Fruit fly (Drosophila melanogaster) whole organism, adult: Measurements from ENCODE around the gene CG4650.

Experiments
- CG11617 ChIP-seq: fragments of 200-800 bp; sonication (Bioruptor generic); optimal IDR thresholded peaks from 2 replicates; lab custom pipeline; 2017; ENCODE audit warnings: mild to moderate bottlenecking, missing biosample characterization, missing genetic modification reagents, missing genetic modification characterization
- CG12768 ChIP-seq: fragments of 200-800 bp; sonication (Bioruptor generic); optimal IDR thresholded peaks from 2 replicates; lab custom pipeline; 2017; ENCODE audit warnings: missing biosample characterization, missing genetic modification characterization, mild to moderate bottlenecking, moderate library complexity, missing genetic modification reagents
- CG14711 ChIP-seq: fragments of 200-800 bp; sonication (Bioruptor generic); optimal IDR thresholded peaks from 2 replicates; lab custom pipeline; 2018; ENCODE audit warnings: missing biosample characterization, mild to moderate bottlenecking, missing genetic modification characterization, moderate library complexity
- CG1620 ChIP-seq: fragments of 200-800 bp; sonication (Bioruptor generic); optimal IDR thresholded peaks from 2 replicates; lab custom pipeline; 2016; ENCODE audit warnings: missing biosample characterization, missing genetic modification characterization
- CG33017 ChIP-seq: fragments of 200-800 bp; sonication (Bioruptor generic); optimal IDR thresholded peaks from 2 replicates; lab custom pipeline; 2018; ENCODE audit warnings: missing biosample characterization, mild to moderate bottlenecking, missing genetic modification characterization, moderate library complexity
- CG5204 ChIP-seq: fragments of 200-800 bp; sonication (Bioruptor generic); optimal IDR thresholded peaks from 2 replicates; lab custom pipeline; 2016; ENCODE audit warnings: missing biosample characterization, missing genetic modification characterization
- CG7045 ChIP-seq: fragments of 200-800 bp; sonication (Bioruptor generic); optimal IDR thresholded peaks from 2 replicates; lab custom pipeline; 2017; ENCODE audit warnings: missing biosample characterization, mild to moderate bottlenecking, missing genetic modification characterization
- CG7101 ChIP-seq: fragments of 200-800 bp; sonication (Bioruptor generic); optimal IDR thresholded peaks from 2 replicates; lab custom pipeline; 2018; ENCODE audit warnings: missing biosample characterization, mild to moderate bottlenecking, missing genetic modification characterization, moderate library complexity
- Clk ChIP-seq: fragments of 200-800 bp; sonication (Bioruptor generic); optimal IDR thresholded peaks from 2 replicates; lab custom pipeline; 2017; ENCODE audit warnings: missing biosample characterization, missing genetic modification characterization
- Crg-1 ChIP-seq: fragments of 200-800 bp; sonication (Bioruptor generic); optimal IDR thresholded peaks from 2 replicates; lab custom pipeline; 2016; ENCODE audit warnings: missing biosample characterization, missing genetic modification characterization
- Hr96 ChIP-seq: fragments of 200-800 bp; sonication (Bioruptor generic); optimal IDR thresholded peaks from 2 replicates; lab custom pipeline; 2016; ENCODE audit warnings: missing biosample characterization, missing genetic modification characterization
- Mnt ChIP-seq: fragments of 200-800 bp; sonication (Bioruptor generic); optimal IDR thresholded peaks from 2 replicates; lab custom pipeline; 2016; ENCODE audit warnings: missing biosample characterization, mild to moderate bottlenecking, missing genetic modification characterization
- bab1 ChIP-seq: fragments of 200-800 bp; sonication (Bioruptor generic); optimal IDR thresholded peaks from 3 replicates; lab custom pipeline; 2019; ENCODE audit warnings: missing biosample characterization, mild to moderate bottlenecking, missing genetic modification characterization, moderate library complexity
- cic ChIP-seq: fragments of 200-800 bp; sonication (Bioruptor generic); optimal IDR thresholded peaks from 2 replicates; lab custom pipeline; 2017; ENCODE audit warnings: missing biosample characterization, mild to moderate bottlenecking, missing genetic modification characterization, moderate library complexity
- cnc ChIP-seq, 2 experiments: fragments of >200 bp; optimal IDR thresholded peaks; 2 replicates each; lab custom pipeline; 2017
- kay ChIP-seq: fragments of 200-800 bp; sonication (Bioruptor generic); peaks from one replicate; lab custom pipeline; 2016; ENCODE audit warnings: missing biosample characterization, missing genetic modification characterization, borderline replicate concordance
- ovo ChIP-seq: fragments of 200-800 bp; sonication (Bioruptor generic); optimal IDR thresholded peaks from 2 replicates; lab custom pipeline; 2016; ENCODE audit warnings: missing biosample characterization, missing genetic modification characterization
- pad ChIP-seq: fragments of 200-800 bp; sonication (Bioruptor generic); optimal IDR thresholded peaks from 3 replicates; lab custom pipeline; 2017; ENCODE audit warnings: missing biosample characterization, missing genetic modification characterization, mild to moderate bottlenecking, moderate library complexity, missing genetic modification reagents
- tj ChIP-seq: fragments of 200-800 bp; sonication (Bioruptor generic); optimal IDR thresholded peaks from 3 replicates; lab custom pipeline; 2017; ENCODE audit warnings: missing biosample characterization, mild to moderate bottlenecking, missing genetic modification characterization, moderate library complexity
- toe ChIP-seq: fragments of 200-800 bp; sonication (Bioruptor generic); optimal IDR thresholded peaks from 2 replicates; lab custom pipeline; 2016; ENCODE audit warnings: missing biosample characterization, missing genetic modification characterization

The CG4650 gene

DNA sequence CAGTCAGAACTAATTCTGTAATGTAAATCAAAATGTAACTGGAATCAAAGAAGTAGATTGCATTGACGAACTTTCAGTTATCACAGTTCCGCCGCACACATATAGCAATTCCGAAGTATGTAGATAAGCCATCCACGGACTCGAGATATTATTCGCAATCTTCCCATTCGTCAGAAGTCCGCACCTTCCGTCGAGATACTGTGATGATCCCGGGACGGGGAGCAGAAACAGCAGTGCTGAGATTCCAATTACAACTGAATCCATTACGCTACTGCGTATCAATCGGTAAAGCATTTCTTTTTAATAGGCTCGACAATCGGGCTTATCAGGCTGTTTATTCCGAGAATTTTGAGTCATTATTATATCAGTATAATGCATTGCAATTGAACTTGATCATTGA lies at the start of gene CG4650:
TSS of gene CG4650 (minus strand) at position 269 of the 400 bp plus-strand sequence.
- no peak for TF ChIP-seq CG5204 (GFP tag; lab: Kevin White, UChicago)
- no peak for TF ChIP-seq CG14711 (tag; lab: Kevin White, UChicago)
- no peak for TF ChIP-seq Clk

DNA sequence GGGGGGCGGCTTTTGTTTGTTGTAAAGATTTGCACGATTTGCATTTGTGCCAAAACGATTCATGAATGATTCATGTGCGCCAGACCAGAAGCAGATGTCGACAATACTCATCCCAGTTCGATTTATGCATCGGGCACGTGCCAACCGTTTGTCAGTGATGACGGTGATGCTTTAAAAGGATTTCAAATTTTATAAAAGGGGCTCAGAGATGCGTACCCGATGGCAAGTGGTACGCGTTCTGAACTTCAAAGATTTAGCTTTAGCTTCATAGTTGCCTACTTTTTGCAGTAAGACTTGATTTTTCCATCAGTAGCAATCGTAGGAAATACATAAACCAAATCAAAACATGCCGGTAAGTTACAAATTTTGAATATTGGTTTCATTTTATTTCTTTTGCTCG lies 35.7 kb upstream of the CG4650 start, which contains the start of gene CG33309:
TSS of gene CG33309 (plus strand) at position 301 of the 400 bp plus-strand sequence.
- TF ChIP-seq pad (GFP tag; lab: Kevin White, UChicago), result no peak

DNA sequence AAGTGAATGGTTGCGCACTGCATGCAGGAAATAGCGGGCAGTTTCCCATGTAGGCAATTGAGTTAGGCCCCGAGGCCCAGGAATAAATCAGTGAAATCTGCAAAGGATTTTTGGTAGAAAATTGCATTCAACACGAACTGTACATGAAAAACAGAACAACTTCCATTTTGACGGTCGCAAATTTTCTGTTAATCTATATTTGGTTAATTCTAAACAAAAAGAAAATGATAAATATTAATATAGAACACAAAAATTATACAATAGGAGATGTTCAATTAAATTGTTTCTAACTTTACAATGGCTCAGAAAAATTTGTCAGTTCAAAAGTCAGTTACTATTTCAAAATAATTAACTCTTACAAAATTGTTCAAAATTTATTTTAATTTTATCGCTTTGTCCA lies 27.3 kb upstream of the CG4650 start, which contains the start of gene CG33308:
TSS of gene CG33308 (plus strand) at position 301 of the 400 bp plus-strand sequence.
- no peak for TF ChIP-seq pad (GFP tag; lab: Kevin White, UChicago)
- TF ChIP-seq CG7101, result no peak
- no peak for TF ChIP-seq CG12768 (GFP tag; lab: Kevin White, UChicago)

DNA sequence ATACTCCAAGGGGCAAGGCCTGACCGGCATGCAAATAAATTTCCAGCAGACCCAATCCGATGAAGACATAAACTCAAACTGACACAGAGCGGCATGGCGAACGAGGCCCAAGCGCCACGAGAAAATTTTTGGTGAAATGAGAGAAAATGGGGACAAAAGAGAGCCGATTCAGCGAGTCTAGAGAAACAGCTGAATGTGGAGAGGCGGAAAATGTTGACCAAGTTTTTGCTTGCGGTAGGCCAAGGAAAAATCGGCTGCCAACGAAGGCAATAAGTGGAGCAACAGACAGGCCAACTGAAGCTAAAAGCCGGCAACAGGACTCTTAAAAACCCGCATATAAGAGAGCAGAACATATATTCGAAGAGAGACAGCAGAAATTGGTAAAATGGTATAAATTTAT lies 22.8 kb upstream of the CG4650 start:
- TF ChIP-seq bab1 (GFP tag; lab: Kevin White, UChicago) (no peak), CG7045 (GFP tag; lab: Kevin White, UChicago) (no peak), kay (GFP tag; lab: Kevin White, UChicago) (no peak)

DNA sequence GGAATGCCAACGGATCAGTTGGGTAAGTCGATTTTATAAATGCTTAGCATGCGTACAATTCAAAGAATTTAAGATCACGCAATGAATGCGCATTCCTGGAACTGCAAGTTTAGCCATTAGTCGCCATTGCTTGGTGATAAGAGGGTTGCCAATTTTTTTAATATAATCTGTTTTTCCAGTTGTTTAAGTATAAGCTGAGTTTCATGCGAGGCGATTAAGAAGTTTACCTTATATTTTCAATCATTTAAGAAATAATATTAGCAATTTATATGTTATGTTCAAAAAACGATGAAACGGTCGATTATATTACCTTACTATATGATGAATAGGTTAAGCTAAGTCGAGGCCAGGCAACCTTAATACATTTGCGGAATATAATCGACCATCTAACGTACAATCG lies 21.8 kb upstream of the CG4650 start, which contains the start of gene CG18420:
TSS of gene CG18420 (minus strand) at position 101 of the 400 bp plus-strand sequence.
- TF ChIP-seq Crg-1 (no peak), pad (GFP tag; lab: Kevin White, UChicago) (no peak), Mnt (GFP tag; lab: Kevin White, UChicago) (no peak), CG12768 (GFP tag; lab: Kevin White, UChicago) (no peak), cnc (optimal IDR thresholded peaks at IDR 0.05; lab: Kevin White, UChicago) (no peak), CG1620 (no peak), bab1 (GFP tag; lab: Kevin White, UChicago) (no peak), CG11617 (GFP tag; lab: Kevin White, UChicago) (no peak), cic (no peak), kay (GFP tag; lab: Kevin White, UChicago) (no peak), CG5204 (GFP tag; lab: Kevin White, UChicago) (no peak), CG14711 (tag; lab: Kevin White, UChicago) (no peak), Clk (no peak), tj (GFP tag; lab: Kevin White, UChicago) (no peak)

DNA sequence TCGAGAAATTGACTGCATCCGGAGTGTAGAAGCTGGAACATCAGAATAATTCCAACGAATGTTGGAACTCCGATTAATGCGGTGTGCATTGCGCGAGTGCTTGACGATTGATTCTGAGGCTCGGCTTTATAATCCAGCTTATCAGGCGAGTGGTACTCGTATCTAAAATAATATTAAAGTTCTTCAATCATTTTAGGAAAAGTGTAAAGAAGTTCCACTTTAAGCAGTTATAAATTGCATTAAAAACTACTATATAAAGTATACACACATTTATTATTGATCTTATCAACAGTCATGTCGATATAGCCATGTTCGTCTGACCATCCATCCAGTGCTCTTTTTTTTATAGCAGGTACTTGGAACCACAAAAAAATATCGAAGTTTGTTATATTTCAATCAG lies 9.7 kb upstream of the CG4650 start, which contains the start of gene CG18636:
TSS of gene CG18636 (minus strand) at position 101 of the 400 bp plus-strand sequence.
- TF ChIP-seq Clk, result no peak
- no peak for TF ChIP-seq toe
- TF ChIP-seq pad (GFP tag; lab: Kevin White, UChicago), result no peak
- TF ChIP-seq cnc (optimal IDR thresholded peaks at IDR 0.05; lab: Kevin White, UChicago), result no peak
- TF ChIP-seq CG14711 (tag; lab: Kevin White, UChicago), result no peak
- TF ChIP-seq CG11617 (GFP tag; lab: Kevin White, UChicago), result no peak
- TF ChIP-seq CG7101, result no peak
- TF ChIP-seq ovo, result no peak
- TF ChIP-seq Crg-1, result no peak
- no peak for TF ChIP-seq CG7045 (GFP tag; lab: Kevin White, UChicago)
- TF ChIP-seq Hr96 (GFP tag; lab: Kevin White, UChicago), result no peak
- TF ChIP-seq cic, result no peak
- no peak for TF ChIP-seq bab1 (GFP tag; lab: Kevin White, UChicago)
- TF ChIP-seq Mnt (GFP tag; lab: Kevin White, UChicago), result no peak
- no peak for TF ChIP-seq kay (GFP tag; lab: Kevin White, UChicago)
- no peak for TF ChIP-seq CG12768 (GFP tag; lab: Kevin White, UChicago)
- TF ChIP-seq CG5204 (GFP tag; lab: Kevin White, UChicago), result no peak

DNA sequence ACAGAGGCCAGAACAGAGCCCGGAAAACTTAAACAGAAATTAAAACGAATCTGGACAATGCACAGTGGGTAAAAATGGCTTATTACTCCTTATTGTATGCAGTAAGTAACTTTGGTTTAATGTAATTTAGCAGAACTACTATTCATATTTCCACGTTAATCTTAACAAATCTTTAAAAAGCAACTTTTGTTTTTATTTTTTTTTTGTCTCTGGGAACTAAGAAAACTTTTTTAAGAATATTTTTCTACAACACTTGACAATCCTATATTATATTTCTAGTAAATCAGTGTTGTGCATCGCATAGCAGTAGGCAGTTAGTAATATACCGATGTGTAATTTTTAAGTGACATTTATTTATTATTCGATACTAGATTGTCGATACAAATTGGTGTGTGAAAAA lies 9.2 kb downstream of the CG4650 start, which contains the start of gene CG4701:
TSS of gene CG4701 (plus strand) at position 301 of the 400 bp plus-strand sequence.
- TF ChIP-seq CG7045 (GFP tag; lab: Kevin White, UChicago) (no peak), cic (no peak), Hr96 (GFP tag; lab: Kevin White, UChicago) (no peak), kay (GFP tag; lab: Kevin White, UChicago) (no peak), pad (GFP tag; lab: Kevin White, UChicago) (no peak)

DNA sequence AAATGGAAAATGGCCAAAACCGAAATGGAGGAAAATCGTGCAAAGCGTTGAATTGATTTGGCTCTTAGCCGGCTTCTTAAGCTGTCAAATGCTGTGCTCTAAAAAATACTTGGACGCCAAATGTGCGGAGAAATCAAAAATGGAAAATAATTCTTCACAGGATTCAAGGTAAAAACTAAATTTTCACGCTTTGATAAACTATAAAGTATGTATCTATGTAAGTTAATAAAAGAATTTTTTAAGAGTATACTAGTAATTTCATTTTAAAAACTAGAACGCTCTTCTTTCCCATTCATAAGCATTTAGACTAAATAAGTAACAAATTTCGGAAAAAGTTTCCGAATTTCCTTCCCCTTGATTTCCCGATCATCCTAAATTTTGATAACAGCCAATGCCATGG lies 12.3 kb downstream of the CG4650 start, which contains the start of gene CSN1a:
TSS of gene CSN1a (plus strand) at position 301 of the 400 bp plus-strand sequence.
- TF ChIP-seq cnc (optimal IDR thresholded peaks at IDR 0.05; lab: Kevin White, UChicago) (no peak), cic (no peak), CG5204 (GFP tag; lab: Kevin White, UChicago) (no peak), CG14711 (tag; lab: Kevin White, UChicago) (no peak), Mnt (GFP tag; lab: Kevin White, UChicago) (no peak), CG1620 (no peak), bab1 (GFP tag; lab: Kevin White, UChicago) (no peak), toe (no peak), CG7045 (GFP tag; lab: Kevin White, UChicago) (no peak), CG11617 (GFP tag; lab: Kevin White, UChicago) (no peak), pad (GFP tag; lab: Kevin White, UChicago) (no peak), CG7101 (no peak), CG12768 (GFP tag; lab: Kevin White, UChicago) (no peak), CG33017 (no peak), Crg-1 (no peak), tj (GFP tag; lab: Kevin White, UChicago) (no peak), ovo (no peak)
